Worm (Caenorhabditis elegans): ENCODE results near the gene F09E10.1.

ce11 chrX:1458793-1459192 is 43.8 kb upstream of the F09E10.1 start, which contains the start of gene D1005.2:
- TF ChIP-seq T07F8.4 (tag; optimal IDR thresholded peaks at IDR 0.05) (no peak), F33H1.4 (GFP tag; IDR thresholded peaks at IDR 0.05) (no peak), F49E8.2 (tag; optimal IDR thresholded peaks at IDR 0.05; ENCODE audit: insufficient read depth) (no peak), dpl-1 (GFP tag; optimal IDR thresholded peaks at IDR 0.05) (no peak), sdz-38 (tag; optimal IDR thresholded peaks at IDR 0.05) (no peak)
